Worm (Caenorhabditis elegans) whole organism, late embryonic: ENCODE data around the gene W10G11.3.

Experiments
- C38D4.7 ChIP-seq: fragments of 200-800 bp; sonication (Bioruptor generic); optimal IDR thresholded peaks from 2 replicates; lab custom pipeline; 2018; ENCODE audit warnings: mild to moderate bottlenecking, missing genetic modification characterization, moderate library complexity, missing compliant biosample characterization
- F13H6.1 ChIP-seq: sonication (generic microtip); optimal IDR thresholded peaks from 2 replicates; lab custom pipeline; 2016; ENCODE audit warnings: missing genetic modification characterization, missing compliant biosample characterization
- K02D7.2 ChIP-seq: sonication (generic microtip); optimal IDR thresholded peaks from 2 replicates; lab custom pipeline; 2017; ENCODE audit warnings: mild to moderate bottlenecking, missing genetic modification characterization, missing compliant biosample characterization
- T23F11.4 ChIP-seq: fragments of 200-800 bp; sonication (Bioruptor generic); optimal IDR thresholded peaks from 2 replicates; lab custom pipeline; 2018; ENCODE audit warnings: mild to moderate bottlenecking, missing genetic modification characterization, missing compliant biosample characterization
- ama-1 ChIP-seq: fragments of 150-350 bp; optimal IDR thresholded peaks from 2 replicates; lab custom pipeline; 2014
- ceh-14 ChIP-seq: sonication (generic microtip); optimal IDR thresholded peaks from 2 replicates; lab custom pipeline; 2016; ENCODE audit warnings: missing genotype, missing genetic modification characterization, missing compliant biosample characterization
- ceh-18 ChIP-seq: sonication (generic microtip); optimal IDR thresholded peaks from 2 replicates; lab custom pipeline; 2016; ENCODE audit warnings: missing genetic modification characterization, missing compliant biosample characterization
- ceh-19 ChIP-seq: fragments of 200-800 bp; sonication (Bioruptor generic); optimal IDR thresholded peaks from 2 replicates; lab custom pipeline; 2018; ENCODE audit warnings: mild to moderate bottlenecking, missing genetic modification characterization, missing compliant biosample characterization
- ceh-2 ChIP-seq: sonication (generic microtip); optimal IDR thresholded peaks from 2 replicates; lab custom pipeline; 2016; ENCODE audit warnings: missing genotype, missing genetic modification characterization, missing compliant biosample characterization
- ceh-24 ChIP-seq: sonication (generic microtip); optimal IDR thresholded peaks from 2 replicates; lab custom pipeline; 2016; ENCODE audit warnings: mild to moderate bottlenecking, missing genetic modification characterization, missing compliant biosample characterization
- ceh-30 ChIP-seq: fragments of 150-350 bp; optimal IDR thresholded peaks from 2 replicates; lab custom pipeline; 2014; ENCODE audit warnings: missing biosample characterization, missing genetic modification characterization
- ceh-34 ChIP-seq: sonication (generic microtip); optimal IDR thresholded peaks from 2 replicates; lab custom pipeline; 2016; ENCODE audit warnings: mild to moderate bottlenecking, missing genetic modification characterization, missing compliant biosample characterization
- dmd-4 ChIP-seq: sonication (generic microtip); optimal IDR thresholded peaks from 2 replicates; lab custom pipeline; 2016; ENCODE audit warnings: borderline replicate concordance, missing genetic modification characterization, missing compliant biosample characterization
- elt-2 ChIP-seq: sonication (generic microtip); optimal IDR thresholded peaks from 2 replicates; lab custom pipeline; 2016; ENCODE audit warnings: missing genetic modification reagents, missing genetic modification characterization, missing compliant biosample characterization
- eyg-1 ChIP-seq: sonication (generic microtip); optimal IDR thresholded peaks from 2 replicates; lab custom pipeline; 2016; ENCODE audit warnings: missing genotype, missing genetic modification characterization, missing compliant biosample characterization
- fax-1 ChIP-seq: sonication (generic microtip); optimal IDR thresholded peaks from 2 replicates; lab custom pipeline; 2016; ENCODE audit warnings: missing genotype, missing genetic modification characterization, missing compliant biosample characterization
- fkh-10 ChIP-seq: fragments of 150-350 bp; optimal IDR thresholded peaks from 2 replicates; lab custom pipeline; 2014; ENCODE audit warnings: missing biosample characterization, missing genetic modification reagents, missing genetic modification characterization
- gmeb-2 ChIP-seq: sonication (generic microtip); optimal IDR thresholded peaks from 2 replicates; lab custom pipeline; 2016; ENCODE audit warnings: missing genetic modification characterization, inconsistent platforms, missing compliant biosample characterization
- hlh-13 ChIP-seq: fragments of 200-800 bp; sonication (Bioruptor generic); optimal IDR thresholded peaks from 2 replicates; lab custom pipeline; 2018; ENCODE audit warnings: mild to moderate bottlenecking, missing genetic modification characterization, missing compliant biosample characterization
- hlh-15 ChIP-seq: sonication (generic microtip); optimal IDR thresholded peaks from 2 replicates; lab custom pipeline; 2016; ENCODE audit warnings: missing genetic modification characterization, missing compliant biosample characterization
- hlh-6 ChIP-seq: sonication (generic microtip); optimal IDR thresholded peaks from 2 replicates; lab custom pipeline; 2016; ENCODE audit warnings: missing genotype, missing genetic modification characterization, missing compliant biosample characterization
- lim-6 ChIP-seq: sonication (generic microtip); optimal IDR thresholded peaks from 2 replicates; lab custom pipeline; 2016; ENCODE audit warnings: missing genetic modification characterization, missing compliant biosample characterization
- lin-11 ChIP-seq: fragments of 200-800 bp; sonication (Bioruptor generic); optimal IDR thresholded peaks from 2 replicates; lab custom pipeline; 2018; ENCODE audit warnings: mild to moderate bottlenecking, missing genetic modification characterization, missing compliant biosample characterization
- madf-2 ChIP-seq: sonication (generic microtip); optimal IDR thresholded peaks from 2 replicates; lab custom pipeline; 2017; ENCODE audit warnings: missing genetic modification characterization, missing compliant biosample characterization
- mec-3 ChIP-seq: sonication (generic microtip); optimal IDR thresholded peaks from 2 replicates; lab custom pipeline; 2016; ENCODE audit warnings: borderline replicate concordance, missing genetic modification characterization, missing compliant biosample characterization
- nfya-1 ChIP-seq: sonication (generic microtip); optimal IDR thresholded peaks from 2 replicates; lab custom pipeline; 2017; ENCODE audit warnings: missing genetic modification characterization, mild to moderate bottlenecking, missing compliant biosample characterization, antibody characterized with exemption, moderate library complexity
- pha-2 ChIP-seq: sonication (generic microtip); optimal IDR thresholded peaks from 2 replicates; lab custom pipeline; 2017; ENCODE audit warnings: mild to moderate bottlenecking, missing genetic modification characterization, missing compliant biosample characterization
- pha-4 ChIP-seq: fragments of 150-350 bp; optimal IDR thresholded peaks from 2 replicates; lab custom pipeline; 2018; ENCODE audit warnings: missing biosample characterization, missing genetic modification reagents, missing genetic modification characterization
- pqm-1 ChIP-seq: sonication (generic microtip); optimal IDR thresholded peaks from 2 replicates; lab custom pipeline; 2016; ENCODE audit warnings: missing genetic modification characterization, missing compliant biosample characterization
- pros-1 ChIP-seq: fragments of 150-350 bp; optimal IDR thresholded peaks from 2 replicates; lab custom pipeline; 2014; ENCODE audit warnings: missing biosample characterization, missing genetic modification reagents, missing genetic modification characterization
- sdc-2 ChIP-seq: sonication (generic microtip); optimal IDR thresholded peaks from 2 replicates; lab custom pipeline; 2016; ENCODE audit warnings: missing genotype, missing genetic modification characterization, missing compliant biosample characterization
- syd-9 ChIP-seq: sonication (generic microtip); optimal IDR thresholded peaks from 2 replicates; lab custom pipeline; 2016; ENCODE audit warnings: mild to moderate bottlenecking, missing genetic modification characterization, moderate library complexity, missing compliant biosample characterization
- tbx-2 ChIP-seq: sonication (generic microtip); optimal IDR thresholded peaks from 2 replicates; lab custom pipeline; 2016; ENCODE audit warnings: missing genetic modification characterization, missing compliant biosample characterization
- unc-55 ChIP-seq: sonication (generic microtip); optimal IDR thresholded peaks from 2 replicates; lab custom pipeline; 2017; ENCODE audit warnings: missing biosample characterization, missing genetic modification reagents, missing genetic modification characterization
- unc-86 ChIP-seq: sonication (generic microtip); optimal IDR thresholded peaks from 2 replicates; lab custom pipeline; 2016; ENCODE audit warnings: missing genetic modification characterization, missing compliant biosample characterization
- zip-5 ChIP-seq: sonication (generic microtip); optimal IDR thresholded peaks from 2 replicates; lab custom pipeline; 2016; ENCODE audit warnings: missing genetic modification characterization, missing compliant biosample characterization

The W10G11.3 gene

DNA sequence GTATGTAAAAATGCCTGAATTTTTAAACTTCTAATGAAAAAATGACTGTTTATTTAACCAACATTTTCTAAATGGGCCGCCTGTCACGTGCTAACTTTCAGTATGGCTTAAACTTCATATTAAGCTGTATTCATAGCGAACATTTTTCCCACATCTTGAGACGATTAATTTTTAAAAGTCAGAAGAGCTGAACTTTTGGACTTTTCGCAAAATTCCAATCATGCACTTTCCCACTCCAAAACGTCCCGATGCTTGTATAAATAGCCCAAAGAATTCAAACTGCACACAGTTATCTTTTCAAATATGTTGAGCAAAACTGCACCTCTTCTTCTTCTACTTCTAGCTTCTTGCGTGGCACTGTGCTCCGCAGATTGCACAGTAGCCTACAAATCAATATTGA, 14.4 kb upstream of the W10G11.3 start, which contains the start of gene clec-132:
clec-132 (plus strand) TSS at position 301 of the 400 bp plus-strand sequence.
- no peak for TF ChIP-seq K02D7.2 (tag; lab: Kevin White, UChicago)
- TF ChIP-seq ceh-34 (tag; lab: Kevin White, UChicago): no peak

DNA sequence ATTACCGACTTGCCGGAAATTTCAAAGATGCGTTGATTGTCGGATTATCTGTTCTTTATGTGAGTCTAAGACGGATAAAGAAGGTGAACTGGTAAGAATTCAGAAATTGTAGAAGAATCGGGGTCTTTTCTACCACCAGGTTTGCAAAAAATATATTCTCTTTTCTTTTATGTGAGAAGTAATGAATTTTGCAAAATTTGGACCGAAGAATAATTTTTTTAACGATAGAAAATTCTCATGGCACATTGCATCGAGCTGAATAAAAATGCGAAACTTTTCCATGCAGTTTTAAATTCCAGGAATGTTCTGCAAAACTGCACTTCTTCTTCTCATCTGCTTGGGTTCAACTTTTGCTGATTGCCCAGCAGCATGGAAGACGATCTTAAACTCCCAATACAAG, 10.9 kb upstream of the W10G11.3 start, which contains the start of gene clec-130:
clec-130 (plus strand) TSS at position 301 of the 400 bp plus-strand sequence.
- TF ChIP-seq unc-55 (GFP tag; lab: Kevin White, UChicago) (no peak), hlh-15 (tag; lab: Kevin White, UChicago) (no peak), fkh-10 (GFP tag; lab: Kevin White, UChicago) (no peak), ceh-30 (tag; lab: Kevin White, UChicago) (no peak), hlh-6 (no peak), pha-2 (tag; lab: Kevin White, UChicago) (no peak), ceh-24 (tag; lab: Kevin White, UChicago) (no peak), eyg-1 (tag; lab: Kevin White, UChicago) (no peak), madf-2 (tag; lab: Kevin White, UChicago) (no peak), ceh-19 (no peak), elt-2 (tag; lab: Kevin White, UChicago) (no peak), C38D4.7 (GFP tag; lab: Kevin White, UChicago) (no peak), ceh-18 (no peak), ama-1 (lab: Kevin White, UChicago) (no peak), hlh-13 (GFP tag; lab: Kevin White, UChicago) (no peak), dmd-4 (tag; lab: Kevin White, UChicago) (no peak), nfya-1 (tag; lab: Kevin White, UChicago) (no peak), unc-86 (no peak), ceh-14 (tag; lab: Kevin White, UChicago) (no peak)

DNA sequence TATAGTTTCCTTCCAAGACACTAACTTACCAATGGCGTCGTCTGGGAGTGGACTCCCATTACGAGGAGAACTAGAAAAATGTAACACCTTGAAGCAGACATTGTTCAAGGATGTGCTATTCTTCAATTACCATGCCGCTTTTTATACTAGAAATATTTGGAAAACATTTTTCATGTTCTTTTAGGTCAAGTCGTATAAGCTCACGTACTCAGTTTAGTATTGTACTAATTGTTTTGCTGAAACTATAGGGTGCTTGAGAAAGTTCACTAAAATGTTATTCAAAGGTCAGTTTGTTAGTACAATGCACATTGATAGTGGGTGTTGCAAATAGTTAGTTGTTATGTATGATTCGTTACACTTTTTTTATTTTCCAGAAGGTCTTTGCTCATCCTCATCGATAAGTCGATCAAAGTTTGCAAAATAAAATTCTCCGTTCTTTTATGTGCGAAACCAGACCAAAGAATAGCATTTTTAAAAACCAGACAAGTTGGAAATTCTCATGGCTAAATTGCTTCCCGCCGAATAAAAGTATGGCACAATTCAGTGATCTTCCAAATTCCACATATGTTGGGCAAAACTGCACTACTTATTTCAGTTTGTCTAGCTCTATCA, 8.7 kb upstream of the W10G11.3 start, which contains the start of the genes clec-128 and clec-129:
clec-128 (minus strand) TSS at position 101 of the 612 bp plus-strand sequence.
clec-129 (plus strand) TSS at position 562 of the 612 bp plus-strand sequence.
- TF ChIP-seq sdc-2 (tag; lab: Kevin White, UChicago): no peak
- no peak for TF ChIP-seq elt-2 (tag; lab: Kevin White, UChicago)
- TF ChIP-seq lin-11 (tag; lab: Kevin White, UChicago): no peak
- no peak for TF ChIP-seq mec-3 (tag; lab: Kevin White, UChicago)
- TF ChIP-seq F13H6.1 (tag; lab: Kevin White, UChicago): no peak
- TF ChIP-seq pros-1 (tag; lab: Kevin White, UChicago): no peak
- no peak for TF ChIP-seq ceh-24 (tag; lab: Kevin White, UChicago)
- TF ChIP-seq, all 69 proteins: peak for 0

DNA sequence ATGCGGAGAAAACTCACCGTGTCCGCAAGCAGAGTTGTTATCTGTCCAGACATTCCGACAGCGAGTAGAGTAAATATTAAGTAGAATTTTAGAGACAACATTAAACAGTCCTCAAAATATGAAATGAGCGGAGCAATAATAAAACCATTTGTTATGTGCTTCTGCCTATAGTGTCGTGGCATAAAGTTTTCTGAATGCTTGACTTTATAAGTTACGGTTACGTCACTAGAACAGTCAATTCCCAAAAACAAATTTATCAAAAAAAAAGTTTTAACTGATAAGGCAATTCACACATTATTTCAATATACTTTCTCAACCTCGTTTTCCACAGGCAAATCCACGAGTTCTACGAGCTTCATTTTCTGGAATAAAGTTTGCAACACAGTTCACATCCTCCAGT, 6.8 kb upstream of the W10G11.3 start, which contains the start of gene clec-127:
clec-127 (minus strand) TSS at position 101 of the 400 bp plus-strand sequence.
- TF ChIP-seq unc-55 (GFP tag; lab: Kevin White, UChicago): no peak
- no peak for TF ChIP-seq fax-1 (tag; lab: Kevin White, UChicago)
- TF ChIP-seq F13H6.1 (tag; lab: Kevin White, UChicago): no peak
- no peak for TF ChIP-seq zip-5 (tag; lab: Kevin White, UChicago)
- TF ChIP-seq dmd-4 (tag; lab: Kevin White, UChicago): no peak
- TF ChIP-seq nfya-1 (tag; lab: Kevin White, UChicago): no peak
- no peak for TF ChIP-seq gmeb-2 (tag; lab: Kevin White, UChicago)
- TF ChIP-seq ceh-30 (tag; lab: Kevin White, UChicago): no peak
- no peak for TF ChIP-seq T23F11.4
- TF ChIP-seq lin-11 (tag; lab: Kevin White, UChicago): no peak
- no peak for TF ChIP-seq lim-6 (tag; lab: Kevin White, UChicago)
- TF ChIP-seq K02D7.2 (tag; lab: Kevin White, UChicago): no peak
- TF ChIP-seq ceh-24 (tag; lab: Kevin White, UChicago): no peak
- no peak for TF ChIP-seq ceh-2 (tag; lab: Kevin White, UChicago)
- TF ChIP-seq tbx-2 (tag; lab: Kevin White, UChicago): no peak
- no peak for TF ChIP-seq pqm-1 (tag; lab: Kevin White, UChicago)
- no peak for TF ChIP-seq syd-9 (tag; lab: Kevin White, UChicago)
- TF ChIP-seq ama-1 (lab: Kevin White, UChicago): no peak
- TF ChIP-seq pha-4 (tag; lab: Kevin White, UChicago): no peak
